Fruit fly (Drosophila melanogaster) Kc167 (cell line): ENCODE results near the gene tll.

Experiments
- Sin3A ChIP-seq: fragments of >200 bp; optimal IDR thresholded peaks from 2 replicates; lab custom pipeline; 2018; ENCODE audit warnings: missing external identifiers
- h ChIP-seq: fragments of >200 bp; optimal IDR thresholded peaks from 3 replicates; lab custom pipeline; 2018; ENCODE audit warnings: missing external identifiers
- psq ChIP-seq: fragments of >200 bp; optimal IDR thresholded peaks from 2 replicates; lab custom pipeline; 2017; ENCODE audit warnings: missing external identifiers

- no peak for TF ChIP-seq Sin3A (lab: Kevin White, UChicago)
- TF ChIP-seq psq (lab: Kevin White, UChicago) = no peak
- no peak for TF ChIP-seq h (lab: Kevin White, UChicago)
Measured at dm6 chr3R:30840741-30841140, 11.4 kb upstream of the tll start.
